Worm (Caenorhabditis elegans) whole organism, early embryonic: Measurements from ENCODE around the gene T16G12.4.

Source experiments
- F13C5.2 ChIP-seq: sonication (generic microtip); optimal IDR thresholded peaks from 2 replicates; lab custom pipeline; 2017; ENCODE audit warnings: mild to moderate bottlenecking, missing genetic modification characterization, inconsistent platforms, missing compliant biosample characterization
- aly-1 ChIP-seq: sonication (generic microtip); optimal IDR thresholded peaks from 2 replicates; lab custom pipeline; 2016; ENCODE audit warnings: missing genetic modification characterization, missing compliant biosample characterization
- ama-1 ChIP-seq: fragments of 150-350 bp; optimal IDR thresholded peaks from 2 replicates; lab custom pipeline; 2014
- hmg-4 ChIP-seq: fragments of 200-800 bp; sonication (Bioruptor generic); optimal IDR thresholded peaks from 2 replicates; lab custom pipeline; 2018; ENCODE audit warnings: mild to moderate bottlenecking, missing genetic modification characterization, missing compliant biosample characterization
- scrt-1 ChIP-seq: fragments of 200-800 bp; sonication (Bioruptor generic); IDR thresholded peaks from 2 replicates; pipeline ENCODE4 v1.3.6; 2022; ENCODE audit warnings: missing genetic modification characterization, missing compliant biosample characterization
- sea-1 ChIP-seq: fragments of 200-800 bp; sonication (Bioruptor generic); conservative IDR thresholded peaks from 2 replicates; pipeline ENCODE4 v1.3.6; 2022; ENCODE audit warnings: missing genetic modification characterization, missing compliant biosample characterization
- tbx-11 ChIP-seq: fragments of 200-800 bp; sonication (Bioruptor generic); IDR thresholded peaks from 2 replicates; pipeline ENCODE4 v1.3.6; 2022; ENCODE audit warnings: missing genetic modification characterization, missing compliant biosample characterization

DNA sequence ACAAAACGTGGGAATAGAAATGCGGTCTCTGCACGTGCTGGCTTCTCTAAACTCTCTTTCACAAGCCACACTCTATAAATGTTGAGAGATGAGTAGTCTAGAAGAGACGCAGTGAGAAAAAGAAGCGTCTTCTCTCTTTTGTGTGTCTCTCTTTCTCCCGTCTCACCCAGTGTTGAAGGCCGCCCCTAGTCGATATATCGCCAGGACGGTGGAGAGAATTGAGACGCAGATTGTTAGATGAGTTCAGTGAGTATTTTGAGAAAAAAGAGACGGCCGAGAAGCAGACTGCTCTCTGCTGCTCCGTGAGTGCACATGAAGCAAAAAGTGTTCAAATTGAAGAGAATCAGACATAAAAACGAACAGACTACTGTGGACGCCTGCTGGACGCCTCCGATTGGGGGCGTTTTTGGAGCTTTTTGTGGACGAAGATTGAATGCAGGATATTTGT, 38.9 kb downstream of the T16G12.4 start:
- peak; percentile 57 for TF ChIP-seq hmg-4 (GFP tag; lab: Kevin White, UChicago)
- TF ChIP-seq ama-1 (lab: Kevin White, UChicago) = no peak
- no peak for TF ChIP-seq F13C5.2 (tag; lab: Kevin White, UChicago)
- no peak for TF ChIP-seq sea-1
- no peak for TF ChIP-seq scrt-1 (GFP tag; lab: Robert Waterston, UW)
- TF ChIP-seq tbx-11 (GFP tag; lab: Robert Waterston, UW) = no peak
- no peak for TF ChIP-seq aly-1 (tag; lab: Kevin White, UChicago)
